Worm (Caenorhabditis elegans): ENCODE data around the gene Y54G2A.19.

DNA sequence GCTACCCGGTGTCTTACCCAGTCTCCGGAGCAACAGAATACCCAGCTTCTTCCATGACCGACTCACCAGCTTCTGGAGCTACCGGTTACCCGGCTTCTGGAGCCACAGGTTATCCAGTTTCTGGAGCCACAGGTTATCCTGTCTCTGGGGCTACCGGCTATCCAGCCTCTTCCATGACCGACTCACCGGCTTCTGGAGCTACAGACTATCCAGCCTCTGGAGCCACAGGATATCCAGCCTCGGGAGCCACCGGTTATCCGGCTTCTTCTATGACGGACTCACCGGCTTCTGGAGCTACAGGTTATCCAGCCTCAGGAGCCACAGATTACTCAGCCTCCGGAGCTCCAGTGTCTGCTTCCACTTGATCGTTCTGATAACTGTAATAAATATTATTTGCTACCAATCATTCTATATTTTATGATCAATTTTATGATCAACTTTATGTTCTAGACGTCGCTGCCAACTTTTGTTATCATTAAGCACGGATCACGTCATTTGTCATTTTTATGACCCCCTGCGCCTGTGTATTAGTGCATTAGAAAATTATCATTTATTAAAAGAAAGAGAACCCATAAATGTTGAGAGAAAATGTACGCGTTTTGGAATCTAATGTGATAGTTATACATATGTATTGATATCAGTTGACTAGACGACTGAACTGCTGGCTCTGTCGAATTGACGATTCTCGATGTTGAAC lies 39.3 kb downstream of the Y54G2A.19 start:
- no peak for TF ChIP-seq F23B12.7 (tag; optimal IDR thresholded peaks at IDR 0.05; ENCODE audit: insufficient read depth)
- no peak for TF ChIP-seq nhr-27 (tag; optimal IDR thresholded peaks at IDR 0.05)
